Worm (Caenorhabditis elegans): Measurements from ENCODE around the gene apc-17.

- no peak for TF ChIP-seq dao-5 (tag; optimal IDR thresholded peaks at IDR 0.05)
- no peak for TF ChIP-seq him-1 (tag; optimal IDR thresholded peaks at IDR 0.05)
- TF ChIP-seq W03F9.2 (tag; optimal IDR thresholded peaks at IDR 0.05) = no peak
Measured at ce11 chrII:11094431-11094830, 13.5 kb upstream of the apc-17 start.

Data from whole organism, L4/young adult.